Worm (Caenorhabditis elegans) whole organism, young adult: ENCODE data around the gene vha-15.

Experiments used
- B0019.2 ChIP-seq: fragments of 200-800 bp; sonication (Bioruptor generic); conservative IDR thresholded peaks from 2 replicates; pipeline ENCODE4 v1.3.6; 2022; ENCODE audit warnings: missing genetic modification reagents, missing genetic modification characterization, missing compliant biosample characterization
- F22D6.2 ChIP-seq: sonication (generic microtip); optimal IDR thresholded peaks from 2 replicates; lab custom pipeline; 2016; ENCODE audit warnings: mild to moderate bottlenecking, missing genetic modification characterization, missing compliant biosample characterization
- Y79H2A.3 ChIP-seq: fragments of 200-800 bp; sonication (Bioruptor generic); conservative IDR thresholded peaks from 2 replicates; pipeline ENCODE4 v1.3.6; 2022; ENCODE audit warnings: missing genetic modification reagents, missing genetic modification characterization, missing compliant biosample characterization
- lsl-1 ChIP-seq: fragments of 200-800 bp; sonication (Bioruptor generic); optimal IDR thresholded peaks from 2 replicates; lab custom pipeline; 2018; ENCODE audit warnings: mild to moderate bottlenecking, missing genetic modification characterization, moderate library complexity, missing compliant biosample characterization
- mxl-1 ChIP-seq: sonication (generic microtip); optimal IDR thresholded peaks from 2 replicates; lab custom pipeline; 2016; ENCODE audit warnings: missing genetic modification characterization, missing compliant biosample characterization
- nhr-120 ChIP-seq: fragments of 200-800 bp; sonication (Bioruptor generic); IDR thresholded peaks from 2 replicates; pipeline ENCODE4 v1.3.6; 2022; ENCODE audit warnings: missing genetic modification characterization, missing compliant biosample characterization
- snpc-1.1 ChIP-seq: sonication (generic microtip); optimal IDR thresholded peaks from 2 replicates; lab custom pipeline; 2017; ENCODE audit warnings: missing genetic modification characterization, mild to moderate bottlenecking, missing compliant biosample characterization, antibody characterized with exemption, moderate library complexity, missing genotype, missing genetic modification reagents; ENCODE audit not compliant: insufficient read depth

DNA sequence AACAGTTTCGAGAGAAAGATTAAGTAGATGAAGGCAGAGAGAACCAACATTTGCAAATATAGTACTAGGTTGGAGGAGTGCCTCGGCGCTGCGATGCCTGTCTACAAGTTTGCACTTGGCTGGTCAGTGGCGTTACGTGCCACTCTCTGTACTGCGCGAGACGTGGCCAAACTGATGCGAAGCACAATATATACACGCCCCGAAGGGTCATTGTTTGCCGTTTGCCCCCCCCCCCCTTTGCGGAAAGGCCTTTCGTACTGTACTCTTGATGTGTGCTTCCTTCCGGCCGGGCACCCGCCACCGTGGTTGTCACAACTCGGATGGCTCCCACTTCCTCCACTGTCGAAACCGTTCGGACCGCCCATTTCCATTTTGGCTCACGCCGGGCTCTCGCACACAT is 25.6 kb upstream of the vha-15 start:
- TF ChIP-seq Y79H2A.3 (GFP tag; lab: Robert Waterston, UW) (no peak), nhr-120 (GFP tag; lab: Robert Waterston, UW) (no peak), B0019.2 (GFP tag; lab: Robert Waterston, UW) (no peak), mxl-1 (no peak), lsl-1 (GFP tag; lab: Kevin White, UChicago) (no peak), snpc-1.1 (tag; lab: Kevin White, UChicago) (no peak), F22D6.2 (no peak)
